Worm (Caenorhabditis elegans) whole organism, L4 larva: Measurements from ENCODE around the gene ugt-60.
A peak's percentile ranks its signal among the peaks of the same experiment; 100 is the strongest.
"Not testable (repeated sequence)": the region's sequence is repeated elsewhere in the genome, so short reads cannot be mapped to it uniquely, and the experiment has no call there.

ENCODE experiments used
- F10B5.3 ChIP-seq: sonication (generic microtip); optimal IDR thresholded peaks from 2 replicates; lab custom pipeline; 2016; ENCODE audit warnings: mild to moderate bottlenecking, missing genetic modification characterization, missing compliant biosample characterization
- F49E8.2 ChIP-seq: sonication (generic microtip); optimal IDR thresholded peaks from 2 replicates; lab custom pipeline; 2016; ENCODE audit warnings: missing compliant biosample characterization, mild to moderate bottlenecking, missing genetic modification characterization, borderline replicate concordance
- R02D3.7 ChIP-seq: fragments of 150-350 bp; sonication (generic microtip); optimal IDR thresholded peaks from 3 replicates; lab custom pipeline; 2014; ENCODE audit warnings: missing biosample characterization, missing genetic modification characterization
- T20F7.1 ChIP-seq: fragments of 200-800 bp; sonication (Bioruptor generic); optimal IDR thresholded peaks from 2 replicates; lab custom pipeline; 2018; ENCODE audit warnings: mild to moderate bottlenecking, missing genetic modification characterization, missing compliant biosample characterization
- Y105C5A.15 ChIP-seq: fragments of 200-800 bp; sonication (Bioruptor generic); IDR thresholded peaks from 2 replicates; pipeline ENCODE4 v1.3.6; 2022; ENCODE audit warnings: missing genetic modification characterization, missing compliant biosample characterization
- ZK546.5 ChIP-seq, 2 experiments: sonication (generic microtip); optimal IDR thresholded peaks; 2 replicates each; lab custom pipeline; 2017; ENCODE audit warnings: missing biosample characterization in 2 of 2, missing genetic modification characterization in 2 of 2
- aha-1 ChIP-seq: fragments of 150-350 bp; peaks from one replicate; lab custom pipeline; 2014; ENCODE audit warnings: missing biosample characterization, missing genetic modification characterization
- aly-2 ChIP-seq: sonication (generic microtip); optimal IDR thresholded peaks from 2 replicates; lab custom pipeline; 2018; ENCODE audit warnings: missing biosample characterization, missing genetic modification characterization
- ama-1 ChIP-seq: fragments of 150-350 bp; optimal IDR thresholded peaks from 2 replicates; lab custom pipeline; 2014; ENCODE audit warnings: inconsistent platforms, mixed read lengths
- arid-1 ChIP-seq: fragments of 200-800 bp; sonication (Bioruptor generic); conservative IDR thresholded peaks from 2 replicates; pipeline ENCODE4 v1.3.6; 2022; ENCODE audit warnings: missing genetic modification reagents, missing genetic modification characterization, missing compliant biosample characterization
- ceh-20 ChIP-seq: fragments of 200-800 bp; sonication (Bioruptor generic); IDR thresholded peaks from 2 replicates; pipeline ENCODE4 v1.3.6; 2022; ENCODE audit warnings: missing genetic modification reagents, missing genetic modification characterization, missing compliant biosample characterization
- ceh-62 ChIP-seq: sonication (generic microtip); optimal IDR thresholded peaks from 2 replicates; lab custom pipeline; 2017; ENCODE audit warnings: missing biosample characterization, missing genetic modification characterization
- ceh-82 ChIP-seq: sonication (generic microtip); optimal IDR thresholded peaks from 2 replicates; lab custom pipeline; 2017; ENCODE audit warnings: missing biosample characterization, missing genetic modification characterization
- ctbp-1 ChIP-seq: fragments of 200-800 bp; sonication (Bioruptor generic); IDR thresholded peaks from 2 replicates; pipeline ENCODE4 v1.3.6; 2022; ENCODE audit warnings: missing genetic modification reagents, missing genetic modification characterization, missing compliant biosample characterization
- daf-8 ChIP-seq: fragments of 200-800 bp; sonication (Bioruptor generic); IDR thresholded peaks from 2 replicates; pipeline ENCODE4 v1.3.6; 2022; ENCODE audit warnings: missing genetic modification characterization, missing compliant biosample characterization
- dmd-8 ChIP-seq: fragments of 200-800 bp; sonication (Bioruptor generic); IDR thresholded peaks from 2 replicates; pipeline ENCODE4 v1.3.6; 2022; ENCODE audit warnings: missing genetic modification characterization, missing compliant biosample characterization
- dpl-1 ChIP-seq: fragments of 150-350 bp; optimal IDR thresholded peaks from 2 replicates; lab custom pipeline; 2014; ENCODE audit warnings: missing biosample characterization, missing genetic modification reagents, missing genetic modification characterization
- duxl-1 ChIP-seq: sonication (generic microtip); optimal IDR thresholded peaks from 2 replicates; lab custom pipeline; 2016; ENCODE audit warnings: mild to moderate bottlenecking, missing genetic modification characterization, moderate library complexity, missing compliant biosample characterization; ENCODE audit not compliant: poor library complexity
- egl-43 ChIP-seq: fragments of 200-800 bp; sonication (Bioruptor generic); IDR thresholded peaks from 2 replicates; pipeline ENCODE4 v1.3.6; 2022; ENCODE audit warnings: missing genetic modification reagents, missing genetic modification characterization, missing compliant biosample characterization
- gei-8 ChIP-seq: fragments of 200-800 bp; sonication (Bioruptor generic); optimal IDR thresholded peaks from 2 replicates; lab custom pipeline; 2018; ENCODE audit warnings: mild to moderate bottlenecking, missing genetic modification characterization, missing compliant biosample characterization
- hlh-30 ChIP-seq: sonication (generic microtip); optimal IDR thresholded peaks from 2 replicates; lab custom pipeline; 2017; ENCODE audit warnings: antibody characterized with exemption, mild to moderate bottlenecking, missing genetic modification characterization, missing compliant biosample characterization; ENCODE audit not compliant: insufficient read depth
- lim-7 ChIP-seq: fragments of 200-800 bp; sonication (Bioruptor generic); IDR thresholded peaks from 2 replicates; pipeline ENCODE4 v1.3.6; 2022; ENCODE audit warnings: missing genetic modification characterization, missing compliant biosample characterization
- lin-13 ChIP-seq: fragments of 150-350 bp; optimal IDR thresholded peaks from 2 replicates; lab custom pipeline; 2014; ENCODE audit warnings: missing biosample characterization, missing genetic modification reagents, missing genetic modification characterization
- lin-29 ChIP-seq: fragments of 200-800 bp; sonication (Bioruptor generic); IDR thresholded peaks from 2 replicates; pipeline ENCODE4 v1.3.6; 2022; ENCODE audit warnings: missing genetic modification reagents, missing genetic modification characterization, missing compliant biosample characterization
- lin-39 ChIP-seq: fragments of 150-350 bp; optimal IDR thresholded peaks from 2 replicates; lab custom pipeline; 2014; ENCODE audit warnings: missing biosample characterization, missing genetic modification reagents, missing genetic modification characterization
- lir-3 ChIP-seq: sonication (generic microtip); optimal IDR thresholded peaks from 2 replicates; lab custom pipeline; 2016; ENCODE audit warnings: mild to moderate bottlenecking, missing genetic modification characterization, missing compliant biosample characterization
- madf-5 ChIP-seq, 2 experiments: fragments of 200-800 bp; sonication (Bioruptor generic); IDR thresholded peaks; 2 replicates each; pipeline ENCODE4 v1.3.6; 2022; ENCODE audit warnings: missing compliant biosample characterization in 2 of 2, missing genetic modification characterization in 2 of 2
- madf-9 ChIP-seq: fragments of 200-800 bp; sonication (Bioruptor generic); conservative IDR thresholded peaks from 2 replicates; pipeline ENCODE4 v1.3.6; 2022; ENCODE audit warnings: missing genetic modification reagents, missing genetic modification characterization, missing compliant biosample characterization
- mes-2 ChIP-seq: sonication (generic microtip); optimal IDR thresholded peaks from 2 replicates; lab custom pipeline; 2016; ENCODE audit warnings: missing genotype, mild to moderate bottlenecking, missing genetic modification characterization, missing compliant biosample characterization; ENCODE audit not compliant: poor library complexity, severe bottlenecking
- mxl-3 ChIP-seq: fragments of 200-800 bp; sonication (Bioruptor generic); optimal IDR thresholded peaks from 2 replicates; lab custom pipeline; 2018; ENCODE audit warnings: mild to moderate bottlenecking, missing genetic modification characterization, missing compliant biosample characterization
- nhr-10 ChIP-seq: fragments of 150-350 bp; optimal IDR thresholded peaks from 2 replicates; lab custom pipeline; 2014; ENCODE audit warnings: missing biosample characterization, missing genetic modification characterization
- nhr-102 ChIP-seq: sonication (generic microtip); optimal IDR thresholded peaks from 2 replicates; lab custom pipeline; 2016; ENCODE audit warnings: mild to moderate bottlenecking, missing genetic modification characterization, moderate library complexity, missing compliant biosample characterization
- nhr-11 ChIP-seq: fragments of 150-350 bp; optimal IDR thresholded peaks from 2 replicates; lab custom pipeline; 2014; ENCODE audit warnings: missing biosample characterization, missing genetic modification characterization
- nhr-28 ChIP-seq: fragments of 150-350 bp; optimal IDR thresholded peaks from 2 replicates; lab custom pipeline; 2014; ENCODE audit warnings: missing biosample characterization, missing genetic modification characterization
- nhr-6 ChIP-seq: fragments of 150-350 bp; optimal IDR thresholded peaks from 2 replicates; lab custom pipeline; 2014; ENCODE audit warnings: missing biosample characterization, missing genetic modification characterization
- pha-4 ChIP-seq, 2 experiments: fragments of 150-350 bp in 1 of 2; fragments of 200-800 bp in 1 of 2; sonication (Bioruptor generic) in 1 of 2; IDR thresholded peaks in 1 of 2; optimal IDR thresholded peaks in 1 of 2; 2 replicates each; pipeline versions ENCODE4 v1.3.6 to Lab custom; 2014 to 2022; ENCODE audit warnings: missing genetic modification characterization in 2 of 2, missing genetic modification reagents in 2 of 2, missing biosample characterization in 1 of 2, missing compliant biosample characterization in 1 of 2
- php-3 ChIP-seq: fragments of 200-800 bp; sonication (Bioruptor generic); IDR thresholded peaks from 2 replicates; pipeline ENCODE4 v1.3.6; 2022; ENCODE audit warnings: missing genetic modification reagents, missing genetic modification characterization, missing compliant biosample characterization
- sdz-12 ChIP-seq: fragments of 200-800 bp; sonication (Bioruptor generic); optimal IDR thresholded peaks from 2 replicates; lab custom pipeline; 2018; ENCODE audit warnings: mild to moderate bottlenecking, missing genetic modification characterization, missing compliant biosample characterization
- tag-97 ChIP-seq: fragments of 200-800 bp; sonication (Bioruptor generic); IDR thresholded peaks from 2 replicates; pipeline ENCODE4 v1.3.6; 2022; ENCODE audit warnings: missing genetic modification characterization, missing compliant biosample characterization
- unc-39 ChIP-seq: sonication (generic microtip); optimal IDR thresholded peaks from 2 replicates; lab custom pipeline; 2017; ENCODE audit warnings: missing biosample characterization, missing genetic modification characterization
- unc-62 ChIP-seq, 3 experiments: fragments of 150-350 bp in 1 of 3; sonication (generic microtip); optimal IDR thresholded peaks in 2 of 3; peaks in 1 of 3; 1 replicate in 1 of 3; 2 replicates in 2 of 3; lab custom pipeline; 2014 to 2017; ENCODE audit warnings: missing biosample characterization in 3 of 3, missing genetic modification characterization in 3 of 3, missing genetic modification reagents in 3 of 3, missing genotype in 1 of 3
- zag-1 ChIP-seq: fragments of 150-350 bp; optimal IDR thresholded peaks from 2 replicates; lab custom pipeline; 2014; ENCODE audit warnings: missing biosample characterization, missing genetic modification characterization
- zip-2 ChIP-seq: fragments of 150-350 bp; optimal IDR thresholded peaks from 2 replicates; lab custom pipeline; 2014; ENCODE audit warnings: missing biosample characterization, missing genetic modification characterization

ugt-60 gene

ce11 chrIII:9682729-9683128 is 3.9 kb upstream of the ugt-60 start, which contains the start of gene C07A9.5:
Gene C07A9.5, minus strand, starts transcription at chrIII:9682829.
- TF ChIP-seq hlh-30 (tag; lab: Kevin White, UChicago); F10B5.3 (tag; lab: Kevin White, UChicago); lir-3: not testable (repeated sequence)

ce11 chrIII:9681206-9681605 is 2.4 kb upstream of the ugt-60 start, which contains the start of gene C07A9.13:
Gene C07A9.13, minus strand, starts transcription at chrIII:9681306.
- peak in 1 of 2 experiments; percentile 11 for TF ChIP-seq unc-62 (GFP tag; optimal IDR thresholded peaks at IDR 0.05 in 1 of 2; lab: Kevin White, UChicago)
- not testable (repeated sequence) for TF ChIP-seq unc-62 (tag; optimal IDR thresholded peaks at IDR 0.05; lab: Kevin White, UChicago)
- TF ChIP-seq, all 104 proteins: peak for 1; not testable (repeated sequence) for 103

ce11 chrIII:9669546-9669945 is 9.3 kb downstream of the ugt-60 start:
- TF ChIP-seq zip-2 (tag; lab: Kevin White, UChicago) (no peak), duxl-1 (no peak), lin-29 (no peak), F49E8.2 (tag; lab: Kevin White, UChicago) (no peak), dmd-8 (GFP tag; lab: Robert Waterston, UW) (no peak), sdz-12 (GFP tag; lab: Kevin White, UChicago) (no peak), ceh-62 (tag; lab: Kevin White, UChicago) (no peak), madf-9 (GFP tag; lab: Robert Waterston, UW) (no peak), daf-8 (no peak), unc-39 (tag; lab: Kevin White, UChicago) (no peak), mxl-3 (GFP tag; lab: Kevin White, UChicago) (no peak), madf-5 (GFP tag; IDR thresholded peaks at IDR 0.05; lab: Robert Waterston, UW) (no peak), php-3 (GFP tag; lab: Robert Waterston, UW) (no peak), aha-1 (tag; lab: Kevin White, UChicago) (no peak), zag-1 (tag; lab: Kevin White, UChicago) (no peak), nhr-10 (tag; lab: Kevin White, UChicago) (no peak), ama-1 (lab: Kevin White, UChicago) (no peak)

- TF ChIP-seq ctbp-1 (GFP tag; lab: Robert Waterston, UW): peak; percentile 64
- no peak for TF ChIP-seq lir-3
- TF ChIP-seq lin-39 (tag; lab: Kevin White, UChicago): no peak
- TF ChIP-seq nhr-102 (tag; lab: Kevin White, UChicago): peak; percentile 52
- TF ChIP-seq madf-5 (GFP tag; IDR thresholded peaks at IDR 0.05; lab: Robert Waterston, UW): no peak
- TF ChIP-seq egl-43 (GFP tag; lab: Robert Waterston, UW): peak; percentile 76
- no peak for TF ChIP-seq ceh-82 (tag; lab: Kevin White, UChicago)
- peak; percentile 55 for TF ChIP-seq mes-2 (tag; lab: Kevin White, UChicago)
- no peak for TF ChIP-seq aly-2
- peak; percentile 75 for TF ChIP-seq nhr-28
- peak; percentile 60; the same call in 1 of the 2 replicates for TF ChIP-seq pha-4 (GFP tag; IDR thresholded peaks at IDR 0.05; lab: Robert Waterston, UW)
- no peak for TF ChIP-seq pha-4 (tag; optimal IDR thresholded peaks at IDR 0.05; lab: Kevin White, UChicago)
- peak; percentile 36 for TF ChIP-seq dpl-1 (GFP tag; lab: Kevin White, UChicago)
- TF ChIP-seq R02D3.7 (tag; lab: Kevin White, UChicago): no peak
- no peak for TF ChIP-seq F49E8.2 (tag; lab: Kevin White, UChicago)
- no peak for TF ChIP-seq madf-9 (GFP tag; lab: Robert Waterston, UW)
- no peak for TF ChIP-seq ZK546.5 (tag; optimal IDR thresholded peaks at IDR 0.05; lab: Kevin White, UChicago)
- TF ChIP-seq gei-8 (GFP tag; lab: Kevin White, UChicago): no peak
- TF ChIP-seq nhr-11: peak; percentile 59
- TF ChIP-seq lin-13: peak; percentile 11
- no peak for TF ChIP-seq lim-7
- peak; percentile 75 for TF ChIP-seq hlh-30 (tag; lab: Kevin White, UChicago)
- peak; percentile 65 for TF ChIP-seq nhr-6
- TF ChIP-seq arid-1 (GFP tag; lab: Robert Waterston, UW): peak; percentile 42; the same call in 1 of the 2 replicates
- no peak for TF ChIP-seq F10B5.3 (tag; lab: Kevin White, UChicago)
- TF ChIP-seq tag-97: no peak
- no peak for TF ChIP-seq Y105C5A.15
- peak; percentile 83 for TF ChIP-seq ceh-20
- peak; percentile 67 for TF ChIP-seq T20F7.1 (GFP tag; lab: Kevin White, UChicago)
- TF ChIP-seq unc-39 (tag; lab: Kevin White, UChicago): no peak
Observed at ce11 chrIII:9667591-9668265, 11.1 kb downstream of the ugt-60 start, which contains the start of gene C07A9.9. Gene C07A9.9, minus strand, starts transcription at chrIII:9667641.
